Fruit fly (Drosophila melanogaster): ENCODE data around the gene CG13362.

Gene CG13362

dm6 chrX:769639-770124 lies 18.6 kb upstream of the CG13362 start, which contains the start of gene fz3 (continued):
- peak; percentile 29 for TF ChIP-seq CG13894 (tag; optimal IDR thresholded peaks at IDR 0.05)
- peak; percentile 95 for TF ChIP-seq chinmo (GFP tag; IDR thresholded peaks at IDR 0.05; ENCODE audit: partially characterized antibody)
- TF ChIP-seq CG15269 (tag; optimal IDR thresholded peaks at IDR 0.05): peak; percentile 13
- no peak for TF ChIP-seq CG1024 (GFP tag; IDR thresholded peaks at IDR 0.05)
- no peak for TF ChIP-seq CG12236 (GFP tag; optimal IDR thresholded peaks at IDR 0.05)
- no peak for TF ChIP-seq CG32772 (GFP tag; IDR thresholded peaks at IDR 0.05)
- peak; percentile 73 for TF ChIP-seq nerfin-2 (GFP tag; IDR thresholded peaks at IDR 0.05; ENCODE audit: partially characterized antibody)
- peak; percentile 0 for TF ChIP-seq Abd-B (GFP tag; optimal IDR thresholded peaks at IDR 0.05)
- peak; percentile 29 for TF ChIP-seq CG17359 (tag; optimal IDR thresholded peaks at IDR 0.05)
- TF ChIP-seq hbn (GFP tag; IDR thresholded peaks at IDR 0.05; ENCODE audit: partially characterized antibody): peak; percentile 83
- TF ChIP-seq Ravus (GFP tag; IDR thresholded peaks at IDR 0.05): no peak
- no peak for TF ChIP-seq pita (GFP tag; optimal IDR thresholded peaks at IDR 0.05)
- no peak for TF ChIP-seq CG31365 (tag; optimal IDR thresholded peaks at IDR 0.05)
- peak; percentile 31 for TF ChIP-seq lab (GFP tag; optimal IDR thresholded peaks at IDR 0.05)
- peak; percentile 81 for TF ChIP-seq CG14860 (GFP tag; IDR thresholded peaks at IDR 0.05; ENCODE audit: partially characterized antibody)
- TF ChIP-seq CG4404 (GFP tag; IDR thresholded peaks at IDR 0.05): no peak
- no peak for TF ChIP-seq fru (optimal IDR thresholded peaks at IDR 0.05)
- peak; percentile 61; the same call in 2 of the 3 replicates for TF ChIP-seq mld (GFP tag; IDR thresholded peaks at IDR 0.05; ENCODE audit: partially characterized antibody)
- TF ChIP-seq sob (GFP tag; IDR thresholded peaks at IDR 0.05): no peak
- no peak for TF ChIP-seq Nf-YA (GFP tag; IDR thresholded peaks at IDR 0.05)
- peak; percentile 26 for TF ChIP-seq CoRest (tag; optimal IDR thresholded peaks at IDR 0.05)
- TF ChIP-seq tup (GFP tag; optimal IDR thresholded peaks at IDR 0.05): no peak
- no peak for TF ChIP-seq kay (GFP tag; optimal IDR thresholded peaks at IDR 0.05)
- TF ChIP-seq eve (GFP tag; optimal IDR thresholded peaks at IDR 0.05): no peak
- TF ChIP-seq CG17361 (GFP tag; IDR thresholded peaks at IDR 0.05): no peak
- TF ChIP-seq Hr51 (GFP tag; optimal IDR thresholded peaks at IDR 0.05): no peak
- no peak for TF ChIP-seq Dip3 (GFP tag; optimal IDR thresholded peaks at IDR 0.05)
- TF ChIP-seq nau (GFP tag; optimal IDR thresholded peaks at IDR 0.05): no peak
- TF ChIP-seq psq (GFP tag; optimal IDR thresholded peaks at IDR 0.05): no peak
- 0 out of 3 replicates have a peak, but pooled peaks have one; percentile 36 for TF ChIP-seq so (GFP tag; IDR thresholded peaks at IDR 0.05)
- peak; percentile 53; the same call in 1 of the 2 replicates for TF ChIP-seq Awh (GFP tag; IDR thresholded peaks at IDR 0.05)
- TF ChIP-seq Antp (GFP tag; optimal IDR thresholded peaks at IDR 0.05): no peak
- no peak for TF ChIP-seq CG11093 (GFP tag; IDR thresholded peaks at IDR 0.05)
- no peak for TF ChIP-seq sim (GFP tag; IDR thresholded peaks at IDR 0.05)
- TF ChIP-seq C15 (GFP tag; IDR thresholded peaks at IDR 0.05): no peak
- peak; percentile 94 for TF ChIP-seq bbx (GFP tag; IDR thresholded peaks at IDR 0.05; ENCODE audit: partially characterized antibody)
- TF ChIP-seq NK7.1 (GFP tag; optimal IDR thresholded peaks at IDR 0.05): no peak
- peak; percentile 29 for TF ChIP-seq Fer1 (GFP tag; optimal IDR thresholded peaks at IDR 0.05)
- TF ChIP-seq repo (GFP tag; optimal IDR thresholded peaks at IDR 0.05): no peak
- no peak for TF ChIP-seq Spps (tag; optimal IDR thresholded peaks at IDR 0.05)
- peak; percentile 88 for TF ChIP-seq unc-4 (GFP tag; IDR thresholded peaks at IDR 0.05; ENCODE audit: partially characterized antibody)
- TF ChIP-seq CG10321 (GFP tag; IDR thresholded peaks at IDR 0.05): no peak
- TF ChIP-seq pan (optimal IDR thresholded peaks at IDR 0.05): no peak
- TF ChIP-seq pan (GFP tag; optimal IDR thresholded peaks at IDR 0.05 in 1 of 2, IDR thresholded peaks at IDR 0.05 in 1 of 2): peak in 1 of 2 experiments; percentile 22
- TF ChIP-seq ranshi (GFP tag; IDR thresholded peaks at IDR 0.05): peak; percentile 20; the same call in 1 of the 2 replicates
- no peak for TF ChIP-seq NC2β (GFP tag; optimal IDR thresholded peaks at IDR 0.05)
- TF ChIP-seq CG3726 (GFP tag; IDR thresholded peaks at IDR 0.05): no peak
- no peak for TF ChIP-seq grn (GFP tag; optimal IDR thresholded peaks at IDR 0.05)
- TF ChIP-seq pfk (GFP tag; optimal IDR thresholded peaks at IDR 0.05): no peak
- no peak for TF ChIP-seq Aef1 (GFP tag; IDR thresholded peaks at IDR 0.05)
- no peak for TF ChIP-seq abd-A (tag; optimal IDR thresholded peaks at IDR 0.05)
